Worm (Caenorhabditis elegans): ENCODE measurements around the gene C29F9.12.

- no peak for TF ChIP-seq ztf-29 (GFP tag; IDR thresholded peaks at IDR 0.05)
- TF ChIP-seq flt-1 (GFP tag; IDR thresholded peaks at IDR 0.05), result no peak
- no peak for TF ChIP-seq ref-1 (GFP tag; conservative IDR thresholded peaks at IDR 0.05)
- TF ChIP-seq T22C8.4 (GFP tag; IDR thresholded peaks at IDR 0.05), result no peak
- no peak for TF ChIP-seq med-1 (GFP tag; optimal IDR thresholded peaks at IDR 0.05; ENCODE audit: insufficient read depth)
- no peak for TF ChIP-seq klf-2 (GFP tag; conservative IDR thresholded peaks at IDR 0.05)
- TF ChIP-seq cog-1 (tag; optimal IDR thresholded peaks at IDR 0.05), result no peak
- no peak for TF ChIP-seq tab-1 (GFP tag; IDR thresholded peaks at IDR 0.05)
- TF ChIP-seq ztf-23 (GFP tag; IDR thresholded peaks at IDR 0.05), result no peak
These were observed 2.6 kb upstream of the C29F9.12 start, which contains the start of gene pals-23 for ce11 chrIII:124478-124877.

Data from whole organism, midembryonic.